Fruit fly (Drosophila melanogaster) whole organism, larva: ENCODE measurements around the gene MKP-4.

Source experiments
- noc ChIP-seq: fragments of 200-800 bp; sonication (Bioruptor generic); optimal IDR thresholded peaks from 3 replicates; lab custom pipeline; 2019; ENCODE audit warnings: missing biosample characterization, mild to moderate bottlenecking, missing genetic modification characterization, moderate library complexity

The MKP-4 gene

dm6 chrX:19622924-19623323 is at the start of gene MKP-4, which contains the start of gene Naa20A:
MKP-4 (plus strand) TSS chrX:19623114.
Naa20A (minus strand) TSS chrX:19623074.
- no peak for TF ChIP-seq noc (tag; lab: Kevin White, UChicago)

dm6 chrX:19573687-19574086 is 49.2 kb upstream of the MKP-4 start:
- TF ChIP-seq noc (tag; lab: Kevin White, UChicago) = no peak

- TF ChIP-seq noc (tag; lab: Kevin White, UChicago) = no peak
Measured at dm6 chrX:19577940-19578632, 44.8 kb upstream of the MKP-4 start.

- TF ChIP-seq noc (tag; lab: Kevin White, UChicago) = no peak
Measured at dm6 chrX:19578908-19579647, 43.8 kb upstream of the MKP-4 start.

dm6 chrX:19579648-19580301 is 43.1 kb upstream of the MKP-4 start, which contains the start of gene Tao:
Tao (minus strand) TSS chrX:19579800.
- TF ChIP-seq noc (tag; lab: Kevin White, UChicago) = no peak

- no peak for TF ChIP-seq noc (tag; lab: Kevin White, UChicago)
Measured at dm6 chrX:19581881-19582280, 41.0 kb upstream of the MKP-4 start, which contains the start of gene CG14218. CG14218 (minus strand) TSS chrX:19581981.

- TF ChIP-seq noc (tag; lab: Kevin White, UChicago) = no peak
Measured at dm6 chrX:19582732-19583131, 40.2 kb upstream of the MKP-4 start.

dm6 chrX:19583317-19583716 is 39.6 kb upstream of the MKP-4 start, which contains the start of gene CG14204:
CG14204 (plus strand) TSS chrX:19583617.
- TF ChIP-seq noc (tag; lab: Kevin White, UChicago) = no peak

dm6 chrX:19585142-19585541 is 37.8 kb upstream of the MKP-4 start:
- no peak for TF ChIP-seq noc (tag; lab: Kevin White, UChicago)

- TF ChIP-seq noc (tag; lab: Kevin White, UChicago) = no peak
Measured at dm6 chrX:19590070-19590469, 32.8 kb upstream of the MKP-4 start, which contains the start of gene CG14219. CG14219 (minus strand) TSS chrX:19590170.

dm6 chrX:19590579-19590978 is 32.3 kb upstream of the MKP-4 start:
- TF ChIP-seq noc (tag; lab: Kevin White, UChicago) = no peak

- no peak for TF ChIP-seq noc (tag; lab: Kevin White, UChicago)
Measured at dm6 chrX:19592309-19592708, 30.6 kb upstream of the MKP-4 start, which contains the start of gene CG14205. CG14205 (plus strand) TSS chrX:19592609.

dm6 chrX:19595862-19596261 is 27.1 kb upstream of the MKP-4 start:
- TF ChIP-seq noc (tag; lab: Kevin White, UChicago) = no peak

dm6 chrX:19597684-19598363 is 25.1 kb upstream of the MKP-4 start, which contains the start of gene RpS10b:
RpS10b (plus strand) TSS chrX:19598031.
- peak; percentile 74 for TF ChIP-seq noc (tag; lab: Kevin White, UChicago)

- TF ChIP-seq noc (tag; lab: Kevin White, UChicago) = no peak
Measured at dm6 chrX:19598503-19598902, 24.4 kb upstream of the MKP-4 start.
